Worm (Caenorhabditis elegans) whole organism, L4 larva: Measurements from ENCODE around the gene Y110A2AL.9.

ENCODE experiments used
- F44E2.7 ChIP-seq: fragments of 200-800 bp; sonication (Bioruptor generic); IDR thresholded peaks from 2 replicates; pipeline ENCODE4 v2.1.2; 2022; ENCODE audit warnings: missing genetic modification characterization, missing compliant biosample characterization
- R02D3.7 ChIP-seq: fragments of 150-350 bp; sonication (generic microtip); optimal IDR thresholded peaks from 3 replicates; lab custom pipeline; 2014; ENCODE audit warnings: missing biosample characterization, missing genetic modification characterization
- T20F7.1 ChIP-seq: fragments of 200-800 bp; sonication (Bioruptor generic); optimal IDR thresholded peaks from 2 replicates; lab custom pipeline; 2018; ENCODE audit warnings: mild to moderate bottlenecking, missing genetic modification characterization, missing compliant biosample characterization
- Y48G9A.11 ChIP-seq: fragments of 200-800 bp; sonication (Bioruptor generic); IDR thresholded peaks from 2 replicates; pipeline ENCODE4 v1.3.6; 2022; ENCODE audit warnings: missing genetic modification reagents, missing genetic modification characterization, missing compliant biosample characterization
- Y5F2A.4 ChIP-seq: fragments of 200-800 bp; sonication (Bioruptor generic); optimal IDR thresholded peaks from 2 replicates; lab custom pipeline; 2018; ENCODE audit warnings: mild to moderate bottlenecking, missing genetic modification characterization, missing compliant biosample characterization
- ZK337.2 ChIP-seq: fragments of 200-800 bp; sonication (Bioruptor generic); IDR thresholded peaks from 2 replicates; pipeline ENCODE4 v1.3.6; 2022; ENCODE audit warnings: missing genetic modification reagents, missing genetic modification characterization, missing compliant biosample characterization
- ZK546.5 ChIP-seq, 2 experiments: sonication (generic microtip); optimal IDR thresholded peaks; 2 replicates each; lab custom pipeline; 2017; ENCODE audit warnings: missing biosample characterization in 2 of 2, missing genetic modification characterization in 2 of 2
- aha-1 ChIP-seq: fragments of 150-350 bp; peaks from one replicate; lab custom pipeline; 2014; ENCODE audit warnings: missing biosample characterization, missing genetic modification characterization
- arid-1 ChIP-seq: fragments of 200-800 bp; sonication (Bioruptor generic); conservative IDR thresholded peaks from 2 replicates; pipeline ENCODE4 v1.3.6; 2022; ENCODE audit warnings: missing genetic modification reagents, missing genetic modification characterization, missing compliant biosample characterization
- ceh-20 ChIP-seq: fragments of 200-800 bp; sonication (Bioruptor generic); IDR thresholded peaks from 2 replicates; pipeline ENCODE4 v1.3.6; 2022; ENCODE audit warnings: missing genetic modification reagents, missing genetic modification characterization, missing compliant biosample characterization
- ceh-32 ChIP-seq: sonication (generic microtip); optimal IDR thresholded peaks from 2 replicates; lab custom pipeline; 2016; ENCODE audit warnings: mild to moderate bottlenecking, missing genetic modification characterization, missing compliant biosample characterization; ENCODE audit not compliant: poor library complexity
- ctbp-1 ChIP-seq: fragments of 200-800 bp; sonication (Bioruptor generic); IDR thresholded peaks from 2 replicates; pipeline ENCODE4 v1.3.6; 2022; ENCODE audit warnings: missing genetic modification reagents, missing genetic modification characterization, missing compliant biosample characterization
- daf-16 ChIP-seq, 3 experiments: sonication (generic microtip); optimal IDR thresholded peaks; 2 replicates each; lab custom pipeline; 2016 to 2017; ENCODE audit warnings: missing genetic modification characterization in 3 of 3, missing genetic modification reagents in 3 of 3, mild to moderate bottlenecking in 2 of 3, missing compliant biosample characterization in 2 of 3, missing biosample characterization in 1 of 3, moderate library complexity in 1 of 3
- dmd-6 ChIP-seq: fragments of 200-800 bp; sonication (Bioruptor generic); IDR thresholded peaks from 2 replicates; pipeline ENCODE4 v1.3.6; 2022; ENCODE audit warnings: missing genetic modification reagents, missing genetic modification characterization, missing compliant biosample characterization
- duxl-1 ChIP-seq: sonication (generic microtip); optimal IDR thresholded peaks from 2 replicates; lab custom pipeline; 2016; ENCODE audit warnings: mild to moderate bottlenecking, missing genetic modification characterization, moderate library complexity, missing compliant biosample characterization; ENCODE audit not compliant: poor library complexity
- dve-1 ChIP-seq: sonication (generic microtip); optimal IDR thresholded peaks from 2 replicates; lab custom pipeline; 2017; ENCODE audit warnings: antibody characterized with exemption, mild to moderate bottlenecking, missing genetic modification characterization, missing compliant biosample characterization; ENCODE audit not compliant: insufficient read depth
- fkh-10 ChIP-seq: fragments of 150-350 bp; optimal IDR thresholded peaks from 2 replicates; lab custom pipeline; 2014; ENCODE audit warnings: missing biosample characterization, missing genetic modification reagents, missing genetic modification characterization
- lin-1 ChIP-seq: fragments of 200-800 bp; sonication (Bioruptor generic); IDR thresholded peaks from 2 replicates; pipeline ENCODE4 v1.3.6; 2022; ENCODE audit warnings: missing genetic modification reagents, missing genetic modification characterization, missing compliant biosample characterization
- lin-13 ChIP-seq: fragments of 150-350 bp; optimal IDR thresholded peaks from 2 replicates; lab custom pipeline; 2014; ENCODE audit warnings: missing biosample characterization, missing genetic modification reagents, missing genetic modification characterization
- lin-15B ChIP-seq: fragments of 150-350 bp; sonication (generic microtip); optimal IDR thresholded peaks from 3 replicates; lab custom pipeline; 2014; ENCODE audit warnings: missing biosample characterization, missing genetic modification characterization
- lin-29 ChIP-seq: fragments of 200-800 bp; sonication (Bioruptor generic); IDR thresholded peaks from 2 replicates; pipeline ENCODE4 v1.3.6; 2022; ENCODE audit warnings: missing genetic modification reagents, missing genetic modification characterization, missing compliant biosample characterization
- lin-38 ChIP-seq: fragments of 200-800 bp; sonication (Bioruptor generic); IDR thresholded peaks from 2 replicates; pipeline ENCODE4 v1.3.6; 2022; ENCODE audit warnings: missing genetic modification reagents, missing genetic modification characterization, missing compliant biosample characterization
- mdl-1 ChIP-seq, 2 experiments: fragments of 150-350 bp in 1 of 2; sonication (generic microtip) in 1 of 2; optimal IDR thresholded peaks; 2 replicates each; lab custom pipeline; 2014 to 2017; ENCODE audit warnings: missing biosample characterization in 2 of 2, missing genetic modification characterization in 2 of 2
- mdt-29 ChIP-seq: fragments of 200-800 bp; sonication (Bioruptor generic); IDR thresholded peaks from 2 replicates; pipeline ENCODE4 v1.3.6; 2022; ENCODE audit warnings: missing genetic modification reagents, missing genetic modification characterization, missing compliant biosample characterization
- mep-1 ChIP-seq: fragments of 150-350 bp; sonication (generic microtip); optimal IDR thresholded peaks from 3 replicates; lab custom pipeline; 2014; ENCODE audit warnings: missing biosample characterization, missing genetic modification characterization
- nhr-111 ChIP-seq: fragments of 200-800 bp; sonication (Bioruptor generic); optimal IDR thresholded peaks from 2 replicates; lab custom pipeline; 2018; ENCODE audit warnings: mild to moderate bottlenecking, missing genetic modification characterization, missing compliant biosample characterization
- nhr-42 ChIP-seq: fragments of 200-800 bp; sonication (Bioruptor generic); IDR thresholded peaks from 2 replicates; pipeline ENCODE4 v1.3.6; 2022; ENCODE audit warnings: missing genetic modification characterization, missing compliant biosample characterization
- nhr-6 ChIP-seq: fragments of 150-350 bp; optimal IDR thresholded peaks from 2 replicates; lab custom pipeline; 2014; ENCODE audit warnings: missing biosample characterization, missing genetic modification characterization
- nhr-76 ChIP-seq: fragments of 150-350 bp; optimal IDR thresholded peaks from 2 replicates; lab custom pipeline; 2014; ENCODE audit warnings: missing biosample characterization, missing genetic modification characterization
- nhr-77 ChIP-seq: fragments of 150-350 bp; optimal IDR thresholded peaks from 2 replicates; lab custom pipeline; 2014; ENCODE audit warnings: missing biosample characterization, missing genetic modification characterization
- rbr-2 ChIP-seq: sonication (generic microtip); optimal IDR thresholded peaks from 2 replicates; lab custom pipeline; 2016; ENCODE audit warnings: missing genotype, missing genetic modification characterization, missing compliant biosample characterization
- set-16 ChIP-seq: fragments of 200-800 bp; sonication (Bioruptor generic); IDR thresholded peaks from 2 replicates; pipeline ENCODE4 v1.3.6; 2022; ENCODE audit warnings: missing genetic modification reagents, missing genetic modification characterization, missing compliant biosample characterization
- snpc-1.2 ChIP-seq: fragments of 200-800 bp; sonication (Bioruptor generic); IDR thresholded peaks from 2 replicates; pipeline ENCODE4 v1.3.6; 2022; ENCODE audit warnings: missing genetic modification reagents, missing genetic modification characterization, missing compliant biosample characterization
- spr-3 ChIP-seq: fragments of 200-800 bp; sonication (Bioruptor generic); optimal IDR thresholded peaks from 2 replicates; lab custom pipeline; 2018; ENCODE audit warnings: mild to moderate bottlenecking, missing genetic modification characterization, missing compliant biosample characterization
- tag-97 ChIP-seq: fragments of 200-800 bp; sonication (Bioruptor generic); IDR thresholded peaks from 2 replicates; pipeline ENCODE4 v1.3.6; 2022; ENCODE audit warnings: missing genetic modification characterization, missing compliant biosample characterization
- tra-1 ChIP-seq: fragments of 200-800 bp; sonication (Bioruptor generic); IDR thresholded peaks from 2 replicates; pipeline ENCODE4 v1.3.6; 2022; ENCODE audit warnings: missing genetic modification reagents, missing genetic modification characterization, missing compliant biosample characterization
- unc-39 ChIP-seq: sonication (generic microtip); optimal IDR thresholded peaks from 2 replicates; lab custom pipeline; 2017; ENCODE audit warnings: missing biosample characterization, missing genetic modification characterization
- unc-62 ChIP-seq, 3 experiments: fragments of 150-350 bp in 1 of 3; sonication (generic microtip); optimal IDR thresholded peaks in 2 of 3; peaks in 1 of 3; 1 replicate in 1 of 3; 2 replicates in 2 of 3; lab custom pipeline; 2014 to 2017; ENCODE audit warnings: missing biosample characterization in 3 of 3, missing genetic modification characterization in 3 of 3, missing genetic modification reagents in 3 of 3, missing genotype in 1 of 3
- zag-1 ChIP-seq: fragments of 150-350 bp; optimal IDR thresholded peaks from 2 replicates; lab custom pipeline; 2014; ENCODE audit warnings: missing biosample characterization, missing genetic modification characterization
- zfp-2 ChIP-seq: sonication (generic microtip); optimal IDR thresholded peaks from 2 replicates; lab custom pipeline; 2016; ENCODE audit warnings: mild to moderate bottlenecking, missing genetic modification characterization, missing compliant biosample characterization

Gene Y110A2AL.9

DNA sequence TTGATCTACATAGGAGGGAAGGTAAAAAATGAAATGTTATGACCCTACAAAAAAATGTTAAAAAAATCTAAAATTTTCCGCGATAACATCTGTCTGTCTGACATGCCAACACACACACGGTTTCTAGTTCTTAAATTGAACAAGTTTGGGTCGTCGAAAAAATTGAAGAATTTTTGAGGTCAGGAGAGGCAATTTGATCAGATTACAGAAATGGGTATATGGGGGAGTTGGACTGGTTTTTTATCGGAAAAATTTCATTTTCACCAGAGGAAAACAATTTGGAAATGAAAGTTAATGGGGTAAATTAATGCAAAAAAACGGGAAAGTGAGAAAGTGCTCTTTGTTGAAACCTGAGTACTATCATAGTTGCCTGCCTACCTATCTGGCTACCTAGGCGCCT lies 12.7 kb downstream of the Y110A2AL.9 start:
- TF ChIP-seq Y48G9A.11 (GFP tag; lab: Robert Waterston, UW) (no peak), daf-16 (GFP tag; optimal IDR thresholded peaks at IDR 0.05; lab: Kevin White, UChicago) (no peak), daf-16 (tag; optimal IDR thresholded peaks at IDR 0.05; lab: Kevin White, UChicago) (no peak)

DNA sequence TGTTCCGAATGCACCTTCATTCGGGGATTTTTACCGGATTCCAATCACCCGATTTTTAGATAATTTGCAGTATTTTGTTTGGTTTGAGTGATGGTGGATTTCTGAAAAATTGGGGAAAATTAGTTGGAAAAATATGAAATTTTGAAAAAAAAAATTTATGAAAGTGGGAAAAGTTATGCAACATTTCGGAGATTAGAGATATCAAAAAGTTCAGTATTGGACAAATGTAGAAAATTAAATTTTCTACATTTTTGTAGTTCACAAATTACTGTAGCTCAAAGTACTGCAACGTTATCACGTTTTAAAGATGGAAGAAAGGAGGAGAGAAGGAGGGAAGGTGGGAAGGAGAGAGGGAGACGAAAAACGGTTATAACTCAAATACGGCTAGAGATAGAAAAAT lies 13.9 kb downstream of the Y110A2AL.9 start, which contains the start of gene ptc-3:
Gene ptc-3, minus strand, starts transcription at position 101 of the 400 bp plus-strand sequence.
- TF ChIP-seq mep-1: no peak
- no peak for TF ChIP-seq lin-13 (GFP tag; lab: Kevin White, UChicago)
- TF ChIP-seq duxl-1 (tag; lab: Kevin White, UChicago): no peak
- no peak for TF ChIP-seq zag-1 (tag; lab: Kevin White, UChicago)
- no peak for TF ChIP-seq tag-97 (GFP tag; lab: Robert Waterston, UW)
- no peak for TF ChIP-seq lin-15B (tag; lab: Kevin White, UChicago)
- TF ChIP-seq mdl-1 (tag; optimal IDR thresholded peaks at IDR 0.05; lab: Kevin White, UChicago): no peak
- no peak for TF ChIP-seq lin-1 (GFP tag; lab: Robert Waterston, UW)

DNA sequence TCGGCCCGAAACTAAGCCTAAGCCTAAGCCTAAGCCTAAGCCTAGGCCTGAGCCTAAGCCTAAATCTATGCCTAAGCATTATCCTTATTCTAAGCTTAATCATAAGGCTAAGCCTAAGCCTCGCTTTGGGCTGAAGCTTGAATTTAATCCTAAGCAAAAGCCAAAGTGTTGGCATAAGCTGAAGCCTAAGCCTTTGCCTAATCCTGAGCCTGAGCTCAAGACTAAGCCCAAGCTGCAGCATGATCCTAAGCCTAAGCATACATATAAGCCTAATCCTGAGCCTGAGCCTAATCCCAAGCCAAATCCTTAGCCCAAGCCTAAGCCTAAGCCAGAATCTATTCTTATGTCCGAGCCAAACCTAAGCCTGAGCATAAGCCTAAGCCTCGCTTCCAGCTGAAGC lies 19.9 kb downstream of the Y110A2AL.9 start:
- no peak for TF ChIP-seq nhr-42 (GFP tag; lab: Robert Waterston, UW)
- TF ChIP-seq Y5F2A.4: no peak
- TF ChIP-seq mdt-29 (GFP tag; lab: Robert Waterston, UW): no peak
- no peak for TF ChIP-seq dve-1 (tag; lab: Kevin White, UChicago)
- no peak for TF ChIP-seq mdl-1 (tag; optimal IDR thresholded peaks at IDR 0.05; lab: Kevin White, UChicago)
- no peak for TF ChIP-seq nhr-76 (tag; lab: Kevin White, UChicago)
- TF ChIP-seq aha-1: no peak
- no peak for TF ChIP-seq ZK546.5 (tag; optimal IDR thresholded peaks at IDR 0.05; lab: Kevin White, UChicago)
- no peak for TF ChIP-seq nhr-77
- no peak for TF ChIP-seq zfp-2 (tag; lab: Kevin White, UChicago)
- TF ChIP-seq ceh-20 (GFP tag; lab: Robert Waterston, UW): no peak
- no peak for TF ChIP-seq F44E2.7 (GFP tag; lab: Robert Waterston, UW)
- no peak for TF ChIP-seq dmd-6 (GFP tag; lab: Robert Waterston, UW)
- no peak for TF ChIP-seq lin-38

DNA sequence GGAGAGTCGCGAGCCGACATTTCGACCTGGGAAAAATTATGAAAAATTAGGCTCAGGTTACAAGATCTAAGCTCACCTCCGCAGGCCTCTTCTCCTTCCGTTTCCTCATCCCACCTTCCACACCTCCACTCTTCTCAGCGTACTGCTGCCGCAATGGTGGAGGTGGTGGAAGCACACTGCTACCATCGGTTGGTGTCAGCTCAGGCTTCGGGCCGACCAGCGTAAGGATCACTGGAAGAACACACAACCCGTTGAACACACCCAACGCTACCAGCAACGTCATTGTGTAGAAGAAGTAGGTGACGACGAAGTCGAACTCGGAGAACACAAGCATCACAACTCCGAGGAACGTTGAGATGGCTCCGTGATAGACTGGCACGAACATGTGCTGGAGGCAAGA lies 20.8 kb downstream of the Y110A2AL.9 start:
- TF ChIP-seq nhr-111 (GFP tag; lab: Kevin White, UChicago) (no peak), set-16 (GFP tag; lab: Robert Waterston, UW) (peak; percentile 54)
- TF ChIP-seq, all 104 proteins: peak for 1

DNA sequence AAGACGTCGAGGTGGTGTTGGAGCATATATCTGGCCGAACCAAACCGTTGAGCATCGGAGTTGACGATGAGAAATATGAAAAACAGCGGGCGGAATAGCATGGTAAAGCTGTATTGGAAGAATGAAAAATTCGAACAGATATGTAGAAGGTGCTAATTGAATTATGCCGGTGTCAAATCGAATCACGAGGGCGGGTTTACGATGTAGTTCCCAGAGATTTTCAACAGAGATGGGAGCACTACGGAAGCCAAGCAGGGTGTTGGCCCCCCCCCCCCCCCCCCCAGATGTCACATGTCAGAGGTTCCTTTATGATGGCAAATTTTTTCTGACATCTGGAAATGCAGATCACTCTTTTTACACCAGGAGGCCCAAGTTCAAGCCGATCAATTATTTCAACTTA lies 23.4 kb downstream of the Y110A2AL.9 start, which contains the start of gene Y110A2AL.7:
Gene Y110A2AL.7, minus strand, starts transcription at position 101 of the 400 bp plus-strand sequence.
- TF ChIP-seq lin-1 (GFP tag; lab: Robert Waterston, UW) (no peak), unc-62 (GFP tag; optimal IDR thresholded peaks at IDR 0.05 in 1 of 2; lab: Kevin White, UChicago) (peak in 1 of 2 experiments; percentile 64), unc-62 (tag; optimal IDR thresholded peaks at IDR 0.05; lab: Kevin White, UChicago) (no peak)

DNA sequence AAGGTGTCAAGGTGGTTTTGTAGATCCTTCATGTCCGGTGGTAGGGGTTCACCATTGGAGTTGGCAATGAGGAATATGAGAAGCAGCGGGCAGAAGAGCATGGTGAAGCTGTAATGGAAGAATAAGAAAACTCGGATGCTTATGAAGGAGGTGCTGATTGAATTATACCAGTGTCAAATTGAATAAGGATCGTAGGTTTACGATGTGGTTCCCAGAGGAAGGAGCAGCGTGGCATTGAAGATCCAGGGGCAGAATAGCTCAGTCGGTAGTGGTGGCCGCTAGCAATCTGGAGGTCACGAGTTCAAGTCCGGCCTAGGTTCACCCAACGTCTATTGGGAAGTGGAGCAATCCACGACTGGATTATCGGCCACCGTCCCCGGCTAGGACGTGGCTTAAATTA lies 24.9 kb downstream of the Y110A2AL.9 start, which contains the start of gene Y110A2AL.6:
Gene Y110A2AL.6, minus strand, starts transcription at position 101 of the 400 bp plus-strand sequence.
- TF ChIP-seq ceh-32 (tag; lab: Kevin White, UChicago): no peak
- TF ChIP-seq arid-1 (GFP tag; lab: Robert Waterston, UW): no peak
- TF ChIP-seq unc-39 (tag; lab: Kevin White, UChicago): no peak
- TF ChIP-seq T20F7.1 (GFP tag; lab: Kevin White, UChicago): no peak
- TF ChIP-seq tra-1 (GFP tag; lab: Robert Waterston, UW): no peak
- TF ChIP-seq R02D3.7 (tag; lab: Kevin White, UChicago): no peak
- no peak for TF ChIP-seq duxl-1 (tag; lab: Kevin White, UChicago)
- no peak for TF ChIP-seq rbr-2
- no peak for TF ChIP-seq spr-3 (GFP tag; lab: Kevin White, UChicago)
- no peak for TF ChIP-seq nhr-6
- TF ChIP-seq ZK337.2 (GFP tag; lab: Robert Waterston, UW): no peak
- no peak for TF ChIP-seq fkh-10 (GFP tag; lab: Kevin White, UChicago)
- TF ChIP-seq ctbp-1 (GFP tag; lab: Robert Waterston, UW): no peak
- TF ChIP-seq ZK546.5 (tag; optimal IDR thresholded peaks at IDR 0.05; lab: Kevin White, UChicago): no peak
- TF ChIP-seq snpc-1.2 (GFP tag; lab: Robert Waterston, UW): no peak
- TF ChIP-seq mdt-29 (GFP tag; lab: Robert Waterston, UW): no peak
- TF ChIP-seq lin-29 (GFP tag; lab: Robert Waterston, UW): no peak
- TF ChIP-seq, all 104 proteins: peak for 0
